Worm (Caenorhabditis elegans) whole organism, L1 larva: Measurements from ENCODE around the gene Y97E10AR.6.
A peak's percentile ranks its signal among the peaks of the same experiment; 100 is the strongest.

Source experiments
- dpl-1 ChIP-seq, 3 experiments: fragments of 150-350 bp in 2 of 3; sonication (generic microtip) in 1 of 3; optimal IDR thresholded peaks; 2 replicates each; lab custom pipeline; 2014 to 2017; ENCODE audit warnings: missing biosample characterization in 3 of 3, missing genetic modification characterization in 3 of 3, missing genetic modification reagents in 3 of 3
- fkh-8 ChIP-seq: sonication (generic microtip); optimal IDR thresholded peaks from 2 replicates; lab custom pipeline; 2016; ENCODE audit warnings: mild to moderate bottlenecking, missing genetic modification characterization, missing compliant biosample characterization
- lin-13 ChIP-seq: fragments of 150-350 bp; optimal IDR thresholded peaks from 2 replicates; lab custom pipeline; 2014; ENCODE audit warnings: missing biosample characterization, missing genetic modification reagents, missing genetic modification characterization
- lin-14 ChIP-seq: fragments of 200-800 bp; sonication (Bioruptor generic); optimal IDR thresholded peaks from 2 replicates; lab custom pipeline; 2018; ENCODE audit warnings: mild to moderate bottlenecking, missing genetic modification characterization, moderate library complexity, missing compliant biosample characterization
- lin-15B ChIP-seq: fragments of 150-350 bp; sonication (generic microtip); optimal IDR thresholded peaks from 3 replicates; lab custom pipeline; 2014; ENCODE audit warnings: missing biosample characterization, missing genetic modification characterization
- mdl-1 ChIP-seq, 2 experiments: fragments of 150-350 bp; optimal IDR thresholded peaks; 2 replicates each; lab custom pipeline; 2014 to 2017; ENCODE audit warnings: missing biosample characterization in 2 of 2, missing genetic modification characterization in 2 of 2, inconsistent platforms in 1 of 2
- skn-1 ChIP-seq: fragments of 150-350 bp; optimal IDR thresholded peaks from 2 replicates; lab custom pipeline; 2014; ENCODE audit warnings: missing biosample characterization, missing genetic modification characterization
- snpc-4 ChIP-seq: fragments of 150-350 bp; optimal IDR thresholded peaks from 2 replicates; lab custom pipeline; 2014; ENCODE audit warnings: missing biosample characterization, missing genetic modification characterization
- zag-1 ChIP-seq: fragments of 150-350 bp; optimal IDR thresholded peaks from 2 replicates; lab custom pipeline; 2014; ENCODE audit warnings: missing biosample characterization, missing genetic modification characterization
- ztf-11 ChIP-seq, 2 experiments: sonication (generic microtip); optimal IDR thresholded peaks; 2 replicates each; lab custom pipeline; 2016 to 2017; ENCODE audit warnings: missing genetic modification characterization in 2 of 2, missing biosample characterization in 1 of 2, missing compliant biosample characterization in 1 of 2

DNA sequence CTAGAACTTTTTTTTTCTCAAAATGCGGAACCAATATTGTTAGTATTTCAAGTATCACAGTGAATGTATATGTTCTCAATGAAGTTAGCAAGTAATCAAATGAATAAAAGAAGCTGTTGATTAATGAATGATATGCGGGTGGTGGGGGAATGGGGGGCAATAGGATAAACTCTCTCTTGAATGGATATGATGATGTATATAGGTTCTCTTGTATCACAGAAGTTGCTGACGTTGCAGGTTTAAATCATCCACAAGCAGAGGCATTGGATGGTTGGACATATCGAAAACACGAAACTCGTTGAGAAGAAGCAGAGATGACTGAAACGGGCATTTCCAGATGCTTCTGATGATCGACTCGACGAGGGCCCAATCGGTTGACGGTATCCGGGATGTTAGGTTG lies 25.9 kb upstream of the Y97E10AR.6 start:
- TF ChIP-seq fkh-8 (tag; lab: Kevin White, UChicago) (no peak), skn-1 (tag; lab: Kevin White, UChicago) (no peak), dpl-1 (GFP tag; optimal IDR thresholded peaks at IDR 0.05; lab: Kevin White, UChicago) (no peak), mdl-1 (tag; optimal IDR thresholded peaks at IDR 0.05; lab: Kevin White, UChicago) (no peak), lin-15B (tag; lab: Kevin White, UChicago) (no peak), zag-1 (no peak), lin-13 (GFP tag; lab: Kevin White, UChicago) (no peak), lin-14 (GFP tag; lab: Kevin White, UChicago) (peak; percentile 8), snpc-4 (tag; lab: Kevin White, UChicago) (no peak), ztf-11 (tag; optimal IDR thresholded peaks at IDR 0.05; lab: Kevin White, UChicago) (no peak)
